Fruit fly (Drosophila melanogaster): ENCODE results near the gene CG9953.

The CG9953 gene

DNA sequence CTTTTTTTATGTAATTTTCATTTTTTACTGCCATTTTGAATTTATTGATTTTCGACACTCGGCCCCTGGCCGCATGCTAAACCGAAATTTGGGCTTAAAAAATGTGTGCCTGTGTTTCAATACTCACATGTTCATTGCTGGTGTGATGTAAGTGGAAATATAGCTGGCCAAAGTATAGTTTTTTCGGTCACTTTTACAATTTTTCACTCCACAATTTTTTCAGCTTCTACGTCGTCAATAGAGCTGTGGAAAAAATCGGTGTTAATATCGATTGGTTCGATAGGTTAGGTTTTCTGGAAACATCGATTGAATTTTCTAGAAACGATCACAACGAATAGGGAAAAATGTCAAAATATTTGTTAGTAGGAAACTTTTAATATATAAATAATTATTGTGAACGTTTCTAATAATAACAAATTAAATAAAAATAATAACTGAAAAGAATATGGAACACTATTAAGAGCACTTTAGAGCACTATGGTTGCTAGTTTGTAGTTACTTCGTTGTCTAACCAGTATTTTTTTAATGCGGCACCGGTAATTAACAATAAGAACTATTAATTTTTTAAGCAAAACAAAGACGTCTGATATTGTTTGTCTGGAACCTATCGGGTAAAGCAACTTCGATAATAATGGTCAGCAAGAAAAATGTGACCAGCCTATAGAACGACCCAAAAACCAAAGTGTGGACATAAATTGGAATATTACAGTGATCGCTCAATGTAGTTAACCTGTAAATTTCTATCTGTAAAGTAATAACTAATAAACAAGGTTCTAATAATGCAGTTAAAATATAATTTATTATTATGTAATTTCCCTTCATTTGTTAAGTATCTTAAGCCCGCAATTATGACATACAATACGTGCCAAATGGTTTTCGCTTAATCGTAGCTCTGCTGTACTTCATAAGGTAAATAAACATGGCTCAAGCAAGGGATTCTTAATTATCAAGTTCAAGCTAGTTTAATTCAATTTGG, 13.9 kb upstream of the CG9953 start, which contains the start of the genes CG10077 and CG9948:
Gene CG10077, minus strand, starts transcription at position 651 of the 976 bp plus-strand sequence.
Gene CG9948, plus strand, starts transcription at position 738 of the 976 bp plus-strand sequence.
- TF ChIP-seq CG32121 (GFP tag; IDR thresholded peaks at IDR 0.05), result peak; percentile 88
- TF ChIP-seq CG8159 (tag; optimal IDR thresholded peaks at IDR 0.05), result peak; percentile 91
- TF ChIP-seq CG12605 (GFP tag; IDR thresholded peaks at IDR 0.05), result peak; percentile 88; the same call in 1 of the 2 replicates
- TF ChIP-seq CG9948 (tag; optimal IDR thresholded peaks at IDR 0.05), result peak; percentile 94
- peak; percentile 85 for TF ChIP-seq Pif1A (GFP tag; optimal IDR thresholded peaks at IDR 0.05)
- no peak for TF ChIP-seq D1 (tag; optimal IDR thresholded peaks at IDR 0.05)
- peak; percentile 89 for TF ChIP-seq CG8301 (tag; optimal IDR thresholded peaks at IDR 0.05)
- peak; percentile 91 for TF ChIP-seq CG15710 (tag; optimal IDR thresholded peaks at IDR 0.05)
- TF ChIP-seq fd96Ca (GFP tag; IDR thresholded peaks at IDR 0.05), result peak; percentile 64; the same call in 2 of the 3 replicates
- TF ChIP-seq CG4496 (GFP tag; IDR thresholded peaks at IDR 0.05), result peak; percentile 95
- peak; percentile 78 for TF ChIP-seq gl (tag; optimal IDR thresholded peaks at IDR 0.05)
- TF ChIP-seq CG34367 (tag; optimal IDR thresholded peaks at IDR 0.05), result peak; percentile 87
- TF ChIP-seq CG13204 (GFP tag; optimal IDR thresholded peaks at IDR 0.05), result no peak
- peak; percentile 43; the same call in 1 of the 2 replicates for TF ChIP-seq CG10348 (GFP tag; IDR thresholded peaks at IDR 0.05)
- TF ChIP-seq CG14655 (GFP tag; optimal IDR thresholded peaks at IDR 0.05), result no peak
- TF ChIP-seq Pif1B (GFP tag; optimal IDR thresholded peaks at IDR 0.05), result peak; percentile 89
- peak; percentile 90 for TF ChIP-seq Ets98B (GFP tag; IDR thresholded peaks at IDR 0.05)
- 0 out of 2 replicates have a peak, but pooled peaks have one; percentile 9 for TF ChIP-seq rn (GFP tag; IDR thresholded peaks at IDR 0.05)
- TF ChIP-seq Snoo (tag; optimal IDR thresholded peaks at IDR 0.05), result peak; percentile 88
- no peak for TF ChIP-seq EcR (GFP tag; optimal IDR thresholded peaks at IDR 0.05)
- peak; percentile 92 for TF ChIP-seq CG17806 (tag; optimal IDR thresholded peaks at IDR 0.05)

DNA sequence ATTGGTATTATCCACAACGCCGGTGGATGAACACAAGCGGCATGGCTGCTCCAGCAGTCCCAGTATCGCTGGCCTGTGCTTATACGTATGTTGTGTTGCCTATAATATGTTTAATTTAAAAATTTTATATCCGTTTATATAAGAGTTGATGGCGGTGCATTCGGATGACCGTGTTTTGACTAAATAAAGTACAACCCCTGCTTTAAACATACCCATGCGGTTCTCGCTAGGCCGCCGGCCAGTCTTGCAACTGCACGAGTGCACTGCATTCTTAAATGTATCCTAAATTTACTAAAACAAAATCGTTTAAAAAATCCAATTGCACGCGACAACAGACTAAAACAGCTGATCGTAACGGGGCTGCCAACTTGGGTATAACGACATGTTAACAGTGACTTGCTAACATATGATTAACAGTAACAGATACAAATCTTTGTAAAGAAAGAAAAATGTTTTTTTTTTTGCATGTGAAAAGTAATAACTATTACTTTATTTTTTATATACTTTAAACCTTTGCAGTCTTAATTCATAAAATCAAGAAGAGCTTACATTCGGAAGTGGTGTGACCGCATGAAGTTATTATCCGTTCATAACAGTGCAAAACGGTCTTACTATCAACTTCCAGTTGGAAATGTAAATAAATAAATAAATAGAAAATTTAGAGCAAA, 11.6 kb upstream of the CG9953 start, which contains the start of the genes Uqcc1 and Surf1:
Gene Uqcc1, minus strand, starts transcription at position 356 of the 668 bp plus-strand sequence.
Gene Surf1, plus strand, starts transcription at position 594 of the 668 bp plus-strand sequence.
- TF ChIP-seq gl (tag; optimal IDR thresholded peaks at IDR 0.05) (no peak), CG8159 (tag; optimal IDR thresholded peaks at IDR 0.05) (no peak), CG8301 (tag; optimal IDR thresholded peaks at IDR 0.05) (no peak), Snoo (tag; optimal IDR thresholded peaks at IDR 0.05) (no peak), CG34367 (tag; optimal IDR thresholded peaks at IDR 0.05) (no peak), rn (GFP tag; IDR thresholded peaks at IDR 0.05) (no peak), CG15710 (tag; optimal IDR thresholded peaks at IDR 0.05) (no peak), CG9948 (tag; optimal IDR thresholded peaks at IDR 0.05) (no peak), Ets98B (GFP tag; IDR thresholded peaks at IDR 0.05) (no peak), D1 (tag; optimal IDR thresholded peaks at IDR 0.05) (no peak)

DNA sequence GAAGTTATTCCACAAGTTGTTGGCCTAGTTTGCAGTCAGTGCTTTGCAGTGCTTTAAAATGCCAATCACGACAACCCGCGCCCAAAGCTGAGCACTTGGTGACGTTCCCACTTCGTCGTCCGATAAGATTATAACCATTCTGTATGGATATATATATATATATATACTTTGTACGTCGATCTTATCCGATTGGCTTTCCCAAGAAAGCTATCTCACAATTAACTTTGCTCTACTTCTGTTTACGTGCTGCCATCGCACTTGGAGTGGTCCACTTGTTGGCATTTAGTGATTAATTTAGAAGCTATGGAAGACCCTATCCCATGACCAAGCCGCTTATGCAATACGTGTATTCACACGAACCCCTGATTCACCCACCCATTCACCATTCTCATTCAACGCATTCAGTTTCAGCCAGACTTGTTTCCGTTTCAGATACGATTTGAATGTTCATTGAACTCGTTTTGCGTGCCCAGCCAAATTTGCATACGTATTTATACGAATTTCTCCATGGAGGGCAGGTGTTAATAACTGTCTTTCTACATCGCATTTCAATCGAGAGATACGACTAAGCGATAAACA, 7.4 kb upstream of the CG9953 start:
- no peak for TF ChIP-seq CG10348 (GFP tag; IDR thresholded peaks at IDR 0.05)
- peak; percentile 12 for TF ChIP-seq EcR (GFP tag; optimal IDR thresholded peaks at IDR 0.05)
- no peak for TF ChIP-seq CG15710 (tag; optimal IDR thresholded peaks at IDR 0.05)
- no peak for TF ChIP-seq CG8301 (tag; optimal IDR thresholded peaks at IDR 0.05)
- no peak for TF ChIP-seq CG12605 (GFP tag; IDR thresholded peaks at IDR 0.05)

DNA sequence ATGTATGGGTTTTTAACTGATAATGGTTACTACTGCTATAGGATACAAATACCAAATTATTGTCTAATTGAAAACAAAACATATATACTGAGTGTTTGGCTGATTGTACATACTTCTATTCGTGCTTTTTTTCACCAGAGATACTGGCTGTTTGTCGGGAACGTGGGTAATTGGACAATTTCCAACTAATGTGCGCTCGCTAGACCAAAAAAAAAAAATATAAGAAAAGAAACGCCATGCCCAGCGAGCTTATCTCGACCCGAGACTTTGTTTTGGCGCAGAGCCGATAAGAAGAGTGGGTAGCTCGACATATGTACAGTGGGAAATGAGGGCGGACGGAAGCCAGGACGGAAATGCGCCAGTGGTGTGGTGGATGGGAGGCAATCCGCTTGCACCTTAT, 6.3 kb upstream of the CG9953 start:
- TF ChIP-seq CG8159 (tag; optimal IDR thresholded peaks at IDR 0.05) (no peak), CG32121 (GFP tag; IDR thresholded peaks at IDR 0.05) (no peak), CG8301 (tag; optimal IDR thresholded peaks at IDR 0.05) (no peak), EcR (GFP tag; optimal IDR thresholded peaks at IDR 0.05) (no peak), fd96Ca (GFP tag; IDR thresholded peaks at IDR 0.05) (no peak), CG34367 (tag; optimal IDR thresholded peaks at IDR 0.05) (no peak), Pif1A (GFP tag; optimal IDR thresholded peaks at IDR 0.05) (no peak), gl (tag; optimal IDR thresholded peaks at IDR 0.05) (no peak), D1 (tag; optimal IDR thresholded peaks at IDR 0.05) (no peak)

DNA sequence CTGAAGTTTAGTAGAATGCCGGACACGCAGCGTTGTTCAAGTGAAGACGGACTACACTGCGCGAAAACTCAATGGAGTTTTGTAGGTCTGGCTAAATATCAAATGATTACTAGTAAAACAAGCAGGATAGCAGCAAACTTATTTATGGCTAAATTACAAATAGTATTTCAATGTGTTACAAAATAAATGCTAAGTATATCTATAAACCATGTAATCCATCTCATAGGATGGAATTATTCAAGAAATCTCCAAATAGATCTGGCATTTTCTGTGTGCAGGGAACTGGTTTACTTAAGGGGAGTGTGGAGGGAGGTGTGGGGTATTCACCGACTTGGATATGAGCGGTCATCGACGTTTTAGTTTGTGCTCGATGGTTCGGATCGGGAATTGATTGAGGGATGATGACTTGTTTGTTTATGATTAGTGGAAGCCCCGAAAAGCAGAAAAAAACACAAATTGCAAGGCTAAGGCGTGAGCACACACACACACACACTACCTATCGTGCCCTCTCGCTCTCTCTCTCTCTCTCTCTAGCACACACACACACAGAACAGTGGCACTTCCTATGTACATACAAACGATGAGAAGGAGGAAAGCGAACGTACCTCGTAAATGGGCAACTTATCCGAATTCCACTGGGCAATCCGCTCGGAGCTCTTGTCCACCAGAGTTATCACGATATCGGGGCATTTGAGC, 5.5 kb upstream of the CG9953 start:
- TF ChIP-seq CG14655 (GFP tag; optimal IDR thresholded peaks at IDR 0.05), result peak; percentile 87
- TF ChIP-seq CG12605 (GFP tag; IDR thresholded peaks at IDR 0.05), result peak; percentile 63; the same call in 1 of the 2 replicates
- TF ChIP-seq Pif1A (GFP tag; optimal IDR thresholded peaks at IDR 0.05), result peak; percentile 82
- peak; percentile 66 for TF ChIP-seq gl (tag; optimal IDR thresholded peaks at IDR 0.05)
- peak; percentile 84 for TF ChIP-seq CG15710 (tag; optimal IDR thresholded peaks at IDR 0.05)
- TF ChIP-seq EcR (GFP tag; optimal IDR thresholded peaks at IDR 0.05), result peak; percentile 95
- TF ChIP-seq CG4496 (GFP tag; IDR thresholded peaks at IDR 0.05), result peak; percentile 71
- no peak for TF ChIP-seq D1 (tag; optimal IDR thresholded peaks at IDR 0.05)
- TF ChIP-seq CG8159 (tag; optimal IDR thresholded peaks at IDR 0.05), result peak; percentile 84
- TF ChIP-seq CG9948 (tag; optimal IDR thresholded peaks at IDR 0.05), result peak; percentile 92
- TF ChIP-seq CG32121 (GFP tag; IDR thresholded peaks at IDR 0.05), result peak; percentile 55; the same call in 1 of the 2 replicates
- peak; percentile 57 for TF ChIP-seq Pif1B (GFP tag; optimal IDR thresholded peaks at IDR 0.05)
- TF ChIP-seq CG10348 (GFP tag; IDR thresholded peaks at IDR 0.05), result no peak
- peak; percentile 77 for TF ChIP-seq Ets98B (GFP tag; IDR thresholded peaks at IDR 0.05)
- no peak for TF ChIP-seq rn (GFP tag; IDR thresholded peaks at IDR 0.05)
- TF ChIP-seq CG13204 (GFP tag; optimal IDR thresholded peaks at IDR 0.05), result peak; percentile 66
- peak; percentile 82 for TF ChIP-seq CG34367 (tag; optimal IDR thresholded peaks at IDR 0.05)
- no peak for TF ChIP-seq fd96Ca (GFP tag; IDR thresholded peaks at IDR 0.05)
- TF ChIP-seq CG17806 (tag; optimal IDR thresholded peaks at IDR 0.05), result peak; percentile 80
- TF ChIP-seq CG8301 (tag; optimal IDR thresholded peaks at IDR 0.05), result peak; percentile 87
- TF ChIP-seq Snoo (tag; optimal IDR thresholded peaks at IDR 0.05), result peak; percentile 45

Measured in whole organism, pupa.